Worm (Caenorhabditis elegans): ENCODE results near the gene R07C12.1.

DNA sequence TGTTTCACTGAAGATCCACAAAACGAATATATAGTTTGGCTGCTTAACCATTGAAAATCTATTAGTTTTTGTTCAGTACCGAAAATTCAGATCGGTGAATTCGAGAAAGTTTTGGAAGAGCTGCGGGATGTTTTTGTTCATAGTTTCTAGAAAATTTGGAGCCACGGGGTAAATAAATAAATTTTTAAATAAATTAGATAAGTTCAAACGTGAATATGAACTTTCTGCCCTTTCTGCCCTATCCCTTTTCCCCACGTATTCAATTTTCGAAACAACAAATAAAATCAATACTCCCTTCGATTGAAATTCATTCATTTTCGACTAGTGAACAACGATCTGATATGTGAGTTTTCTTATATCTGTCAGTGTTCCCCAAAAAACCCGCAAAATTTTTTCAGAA lies 9.9 kb downstream of the R07C12.1 start, which contains the start of gene scrm-5:
- TF ChIP-seq efl-1 (GFP tag; optimal IDR thresholded peaks at IDR 0.05) (no peak), F55B11.4 (tag; optimal IDR thresholded peaks at IDR 0.05; ENCODE audit: borderline replicate concordance, insufficient read depth) (no peak), ama-1 (optimal IDR thresholded peaks at IDR 0.05) (no peak), ama-1 (GFP tag; optimal IDR thresholded peaks at IDR 0.05) (no peak)

Measured in whole organism, young adult.